Fruit fly (Drosophila melanogaster) whole organism, pupa: ENCODE measurements around the gene CG32751.

Experiments
- CG10348 ChIP-seq: fragments of 200-800 bp; sonication (Bioruptor generic); IDR thresholded peaks from 2 replicates; pipeline ENCODE4 v1.3.6; 2022; ENCODE audit warnings: missing biosample characterization, missing genetic modification characterization
- CG12605 ChIP-seq: fragments of 200-800 bp; sonication (Bioruptor generic); IDR thresholded peaks from 2 replicates; pipeline ENCODE4 v1.3.6; 2022; ENCODE audit warnings: missing biosample characterization, missing genetic modification characterization
- CG13204 ChIP-seq: fragments of 200-800 bp; sonication (Bioruptor generic); optimal IDR thresholded peaks from 2 replicates; lab custom pipeline; 2018; ENCODE audit warnings: missing biosample characterization, mild to moderate bottlenecking, missing genetic modification characterization, moderate library complexity
- CG14655 ChIP-seq: fragments of 200-800 bp; sonication (Bioruptor generic); optimal IDR thresholded peaks from 3 replicates; lab custom pipeline; 2017; ENCODE audit warnings: mild to moderate bottlenecking, missing biosample characterization, missing genetic modification reagents, missing genetic modification characterization
- CG15710 ChIP-seq: fragments of 200-800 bp; sonication (Bioruptor generic); optimal IDR thresholded peaks from 2 replicates; lab custom pipeline; 2018; ENCODE audit warnings: missing biosample characterization, mild to moderate bottlenecking, missing genetic modification characterization, moderate library complexity
- CG17806 ChIP-seq: fragments of 200-800 bp; sonication (Bioruptor generic); optimal IDR thresholded peaks from 2 replicates; lab custom pipeline; 2018; ENCODE audit warnings: missing biosample characterization, mild to moderate bottlenecking, missing genetic modification characterization, moderate library complexity
- CG32121 ChIP-seq: fragments of 200-800 bp; sonication (Bioruptor generic); IDR thresholded peaks from 2 replicates; pipeline ENCODE4 v1.3.6; 2022; ENCODE audit warnings: missing biosample characterization, missing genetic modification characterization
- CG34367 ChIP-seq: fragments of 200-800 bp; sonication (Bioruptor generic); optimal IDR thresholded peaks from 2 replicates; lab custom pipeline; 2018; ENCODE audit warnings: missing biosample characterization, mild to moderate bottlenecking, missing genetic modification characterization
- CG4496 ChIP-seq: fragments of 200-800 bp; sonication (Bioruptor generic); IDR thresholded peaks from 3 replicates; pipeline ENCODE4 v1.3.6; 2022; ENCODE audit warnings: missing biosample characterization, missing genetic modification characterization
- CG8159 ChIP-seq: fragments of 200-800 bp; sonication (Bioruptor generic); optimal IDR thresholded peaks from 3 replicates; lab custom pipeline; 2018; ENCODE audit warnings: missing biosample characterization, mild to moderate bottlenecking, missing genetic modification characterization, moderate library complexity
- CG8301 ChIP-seq: fragments of 200-800 bp; sonication (Bioruptor generic); optimal IDR thresholded peaks from 2 replicates; lab custom pipeline; 2018; ENCODE audit warnings: missing biosample characterization, mild to moderate bottlenecking, missing genetic modification characterization
- CG9948 ChIP-seq: fragments of 200-800 bp; sonication (Bioruptor generic); optimal IDR thresholded peaks from 2 replicates; lab custom pipeline; 2018; ENCODE audit warnings: missing biosample characterization, mild to moderate bottlenecking, missing genetic modification characterization, moderate library complexity
- D1 ChIP-seq: fragments of 200-800 bp; sonication (Bioruptor generic); optimal IDR thresholded peaks from 2 replicates; lab custom pipeline; 2018; ENCODE audit warnings: missing biosample characterization, mild to moderate bottlenecking, missing genetic modification characterization, moderate library complexity
- EcR ChIP-seq: fragments of 200-800 bp; sonication (Bioruptor generic); optimal IDR thresholded peaks from 3 replicates; lab custom pipeline; 2019; ENCODE audit warnings: missing biosample characterization, missing genetic modification characterization, mild to moderate bottlenecking, moderate library complexity, missing genetic modification reagents
- Ets98B ChIP-seq: fragments of 200-800 bp; sonication (Bioruptor generic); IDR thresholded peaks from 2 replicates; pipeline ENCODE4 v1.3.6; 2022; ENCODE audit warnings: missing biosample characterization, missing genetic modification characterization
- Pif1A ChIP-seq: fragments of 200-800 bp; sonication (Bioruptor generic); optimal IDR thresholded peaks from 3 replicates; lab custom pipeline; 2016; ENCODE audit warnings: missing biosample characterization, missing genetic modification characterization
- Pif1B ChIP-seq: fragments of 200-800 bp; sonication (Bioruptor generic); optimal IDR thresholded peaks from 3 replicates; lab custom pipeline; 2016; ENCODE audit warnings: missing biosample characterization, missing genetic modification characterization
- Snoo ChIP-seq: fragments of 200-800 bp; sonication (Bioruptor generic); optimal IDR thresholded peaks from 3 replicates; lab custom pipeline; 2017; ENCODE audit warnings: missing biosample characterization, mild to moderate bottlenecking, missing genetic modification characterization, inconsistent platforms
- fd96Ca ChIP-seq: fragments of 200-800 bp; sonication (Bioruptor generic); IDR thresholded peaks from 3 replicates; pipeline ENCODE4 v1.3.6; 2022; ENCODE audit warnings: missing biosample characterization, missing genetic modification characterization
- gl ChIP-seq: fragments of 200-800 bp; sonication (Bioruptor generic); optimal IDR thresholded peaks from 2 replicates; lab custom pipeline; 2018; ENCODE audit warnings: missing biosample characterization, mild to moderate bottlenecking, missing genetic modification characterization
- rn ChIP-seq: fragments of 200-800 bp; sonication (Bioruptor generic); IDR thresholded peaks from 2 replicates; pipeline ENCODE4 v1.3.6; 2022; ENCODE audit warnings: missing biosample characterization, missing genetic modification characterization

Gene CG32751

DNA sequence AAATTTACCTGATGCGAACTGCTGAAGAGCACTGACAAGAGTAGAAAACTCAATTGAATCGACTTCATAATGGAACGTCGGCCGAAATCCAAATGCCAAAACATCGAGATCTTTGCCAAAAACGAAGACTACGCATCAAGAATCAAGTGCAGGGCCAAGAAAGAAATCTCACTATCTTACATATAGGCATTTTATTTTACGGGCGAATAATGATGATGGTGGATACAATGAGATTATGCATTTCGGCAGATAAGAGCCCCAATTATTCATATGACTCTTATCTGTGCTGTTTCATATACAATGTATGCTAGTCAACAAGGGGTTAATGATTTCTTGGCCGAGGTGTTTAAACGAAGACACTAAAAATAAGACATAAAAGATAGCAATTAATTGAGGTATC lies 20.8 kb upstream of the CG32751 start, which contains the start of gene Btnd:
TSS of gene Btnd (minus strand) at position 101 of the 400 bp plus-strand sequence.
- no peak for TF ChIP-seq CG12605 (GFP tag; lab: Robert Waterston, UW)
- no peak for TF ChIP-seq Ets98B (GFP tag; lab: Robert Waterston, UW)
- no peak for TF ChIP-seq CG4496 (GFP tag; lab: Robert Waterston, UW)
- no peak for TF ChIP-seq CG10348 (GFP tag; lab: Robert Waterston, UW)
- no peak for TF ChIP-seq Pif1B (GFP tag; lab: Kevin White, UChicago)
- no peak for TF ChIP-seq CG15710 (tag; lab: Kevin White, UChicago)
- no peak for TF ChIP-seq EcR (GFP tag; lab: Kevin White, UChicago)
- no peak for TF ChIP-seq CG9948 (tag; lab: Kevin White, UChicago)
- no peak for TF ChIP-seq CG17806 (tag; lab: Kevin White, UChicago)
- TF ChIP-seq CG14655 (GFP tag; lab: Kevin White, UChicago) = no peak
- no peak for TF ChIP-seq gl
- TF ChIP-seq rn (GFP tag; lab: Robert Waterston, UW) = no peak
- TF ChIP-seq CG32121 (GFP tag; lab: Robert Waterston, UW) = no peak
- no peak for TF ChIP-seq CG13204 (GFP tag; lab: Kevin White, UChicago)

DNA sequence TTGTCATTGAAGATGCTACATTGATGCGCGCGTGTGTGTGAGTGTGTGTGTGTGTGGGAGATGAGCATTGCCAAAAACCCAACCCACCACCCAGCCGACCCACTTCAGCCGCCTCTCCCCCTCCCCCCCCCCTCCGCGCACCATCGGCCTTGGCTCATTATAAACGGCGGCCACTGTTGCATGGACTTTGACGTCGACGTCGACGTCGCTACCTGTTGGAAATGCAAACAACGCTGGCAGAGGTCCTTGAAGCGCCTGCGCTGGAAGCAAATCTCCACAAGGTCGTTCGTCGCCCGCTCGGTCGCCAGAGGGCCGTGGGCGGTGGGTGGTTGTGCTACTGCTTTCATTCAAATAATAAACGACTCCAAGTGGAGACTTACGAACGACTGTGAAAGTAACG lies 18.2 kb upstream of the CG32751 start:
- no peak for TF ChIP-seq CG10348 (GFP tag; lab: Robert Waterston, UW)
- TF ChIP-seq Ets98B (GFP tag; lab: Robert Waterston, UW) = no peak
- TF ChIP-seq Pif1A (GFP tag; lab: Kevin White, UChicago) = no peak
- no peak for TF ChIP-seq D1 (tag; lab: Kevin White, UChicago)
- TF ChIP-seq CG14655 (GFP tag; lab: Kevin White, UChicago) = no peak
- TF ChIP-seq rn (GFP tag; lab: Robert Waterston, UW) = no peak
- TF ChIP-seq gl = no peak
- no peak for TF ChIP-seq CG15710 (tag; lab: Kevin White, UChicago)
- TF ChIP-seq CG12605 (GFP tag; lab: Robert Waterston, UW) = no peak
- no peak for TF ChIP-seq CG8159 (tag; lab: Kevin White, UChicago)
- no peak for TF ChIP-seq CG13204 (GFP tag; lab: Kevin White, UChicago)
- no peak for TF ChIP-seq CG34367
- TF ChIP-seq CG9948 (tag; lab: Kevin White, UChicago) = no peak
- TF ChIP-seq CG8301 (tag; lab: Kevin White, UChicago) = no peak
- no peak for TF ChIP-seq CG32121 (GFP tag; lab: Robert Waterston, UW)
- TF ChIP-seq Snoo = no peak
- TF ChIP-seq fd96Ca (GFP tag; lab: Robert Waterston, UW) = no peak
- TF ChIP-seq, all 21 proteins: peak for 0

DNA sequence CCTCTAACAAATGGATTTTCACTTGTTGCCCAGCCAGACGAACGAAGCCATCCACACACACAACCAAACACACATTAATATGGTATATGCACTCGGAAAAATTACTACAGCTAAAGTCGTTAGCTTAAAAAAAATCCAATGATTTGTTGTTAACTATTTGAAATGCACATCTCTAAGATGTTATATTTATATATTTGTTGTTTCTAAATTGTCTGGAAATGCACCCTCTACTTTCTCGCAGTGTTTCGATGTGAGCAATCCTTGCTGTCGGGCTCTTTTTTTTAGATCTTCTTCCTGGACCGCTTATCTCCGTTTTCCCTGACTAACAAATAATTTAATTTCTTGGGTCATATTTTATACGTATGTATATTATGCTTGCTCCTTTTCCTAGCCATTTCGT lies 6.6 kb upstream of the CG32751 start:
- TF ChIP-seq D1 (tag; lab: Kevin White, UChicago) (no peak), CG8301 (tag; lab: Kevin White, UChicago) (no peak), fd96Ca (GFP tag; lab: Robert Waterston, UW) (no peak), Pif1A (GFP tag; lab: Kevin White, UChicago) (no peak), Snoo (no peak), CG10348 (GFP tag; lab: Robert Waterston, UW) (no peak), CG34367 (no peak), rn (GFP tag; lab: Robert Waterston, UW) (no peak), CG12605 (GFP tag; lab: Robert Waterston, UW) (no peak)

DNA sequence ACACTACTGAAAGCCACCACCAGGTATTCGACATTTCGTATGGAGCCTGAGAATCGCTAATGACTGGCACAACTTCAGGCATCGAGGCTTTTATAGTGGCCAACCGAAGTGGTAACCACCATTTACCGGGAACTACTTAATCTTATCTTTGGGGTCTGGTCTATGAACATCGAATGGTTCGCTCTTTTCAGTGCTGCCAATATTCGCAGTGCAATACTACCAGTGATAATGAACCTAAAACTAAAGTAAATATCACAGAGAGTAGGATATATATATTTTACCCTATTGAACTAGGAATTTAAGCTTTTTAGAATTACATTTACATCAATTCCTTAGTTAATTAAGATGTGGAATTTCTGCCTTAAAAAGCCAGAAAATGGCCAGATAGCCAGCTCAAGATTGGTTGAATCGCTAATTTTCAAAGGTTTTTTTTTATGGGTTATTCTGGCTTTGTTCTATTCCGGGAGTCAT lies 4.1 kb upstream of the CG32751 start, which contains the start of gene vanin-like:
TSS of gene vanin-like (minus strand) at position 51 of the 471 bp plus-strand sequence.
- no peak for TF ChIP-seq Pif1A (GFP tag; lab: Kevin White, UChicago)
- TF ChIP-seq CG4496 (GFP tag; lab: Robert Waterston, UW) = no peak

DNA sequence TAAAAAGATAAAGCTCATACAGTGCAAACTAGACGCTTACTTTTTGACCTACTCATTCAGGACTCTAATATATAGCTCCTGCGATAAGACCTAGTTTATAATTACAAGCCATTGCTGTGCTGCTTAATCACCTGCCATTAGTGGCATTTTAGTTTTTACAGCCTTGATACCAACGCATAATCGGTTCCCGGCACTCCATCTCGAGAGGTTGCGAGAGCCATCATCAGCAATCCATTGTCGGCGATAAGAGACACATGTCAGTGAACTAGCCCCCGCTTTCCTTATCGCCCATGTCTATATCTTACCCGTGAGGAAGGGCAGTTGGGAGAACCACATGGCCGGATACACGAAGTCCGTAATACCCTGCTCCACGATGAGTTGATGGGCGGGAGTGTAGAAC lies 3.0 kb upstream of the CG32751 start:
- TF ChIP-seq D1 (tag; lab: Kevin White, UChicago) (no peak), Pif1B (GFP tag; lab: Kevin White, UChicago) (no peak), CG34367 (no peak), EcR (GFP tag; lab: Kevin White, UChicago) (no peak), CG14655 (GFP tag; lab: Kevin White, UChicago) (no peak)
- TF ChIP-seq, all 21 proteins: peak for 0

DNA sequence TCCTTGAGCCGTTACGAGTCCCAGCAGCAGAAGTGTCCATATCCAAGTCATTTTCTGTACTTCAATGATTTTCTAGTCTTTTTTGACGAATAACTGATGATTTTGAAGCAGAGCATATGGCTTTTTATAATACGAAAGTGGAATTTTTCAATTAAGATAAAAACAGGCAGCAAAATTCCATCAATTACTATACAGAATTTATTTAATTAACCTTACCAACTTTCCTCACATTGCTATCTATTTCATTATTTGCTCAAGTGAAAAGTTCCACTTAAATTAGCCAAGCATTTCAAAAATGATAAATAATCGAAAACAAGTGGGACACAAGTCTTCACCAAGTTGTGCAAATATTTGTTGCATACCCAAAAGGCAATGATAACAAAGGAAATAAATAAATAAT lies 1.3 kb upstream of the CG32751 start, which contains the start of gene CG43090:
TSS of gene CG43090 (minus strand) at position 101 of the 400 bp plus-strand sequence.
- TF ChIP-seq D1 (tag; lab: Kevin White, UChicago) = no peak
- TF ChIP-seq CG13204 (GFP tag; lab: Kevin White, UChicago) = no peak
- no peak for TF ChIP-seq EcR (GFP tag; lab: Kevin White, UChicago)
- no peak for TF ChIP-seq CG8301 (tag; lab: Kevin White, UChicago)
- TF ChIP-seq CG8159 (tag; lab: Kevin White, UChicago) = no peak
- no peak for TF ChIP-seq CG14655 (GFP tag; lab: Kevin White, UChicago)
- no peak for TF ChIP-seq rn (GFP tag; lab: Robert Waterston, UW)
- no peak for TF ChIP-seq CG32121 (GFP tag; lab: Robert Waterston, UW)
- TF ChIP-seq CG17806 (tag; lab: Kevin White, UChicago) = no peak
- TF ChIP-seq Pif1B (GFP tag; lab: Kevin White, UChicago) = no peak
- TF ChIP-seq CG9948 (tag; lab: Kevin White, UChicago) = no peak
- no peak for TF ChIP-seq CG15710 (tag; lab: Kevin White, UChicago)
- TF ChIP-seq CG10348 (GFP tag; lab: Robert Waterston, UW) = no peak
- TF ChIP-seq fd96Ca (GFP tag; lab: Robert Waterston, UW) = no peak
- TF ChIP-seq gl = no peak
- no peak for TF ChIP-seq Ets98B (GFP tag; lab: Robert Waterston, UW)
- no peak for TF ChIP-seq CG12605 (GFP tag; lab: Robert Waterston, UW)
- TF ChIP-seq CG4496 (GFP tag; lab: Robert Waterston, UW) = no peak
